Fruit fly (Drosophila melanogaster): ENCODE results near the gene phol.

The phol gene

dm6 chr3L:9455819-9456388 lies at the start of gene phol, which contains the start of gene CG3552:
Gene phol, minus strand, starts transcription at chr3L:9456281.
Gene CG3552, plus strand, starts transcription at chr3L:9456318.
- TF ChIP-seq gl (tag; optimal IDR thresholded peaks at IDR 0.05): no peak
- TF ChIP-seq CG4496 (GFP tag; IDR thresholded peaks at IDR 0.05): 0 out of 3 replicates have a peak, but pooled peaks have one; percentile 19
- TF ChIP-seq CG34367 (tag; optimal IDR thresholded peaks at IDR 0.05): no peak
- TF ChIP-seq CG15710 (tag; optimal IDR thresholded peaks at IDR 0.05): no peak
- TF ChIP-seq CG12605 (GFP tag; IDR thresholded peaks at IDR 0.05): no peak
- no peak for TF ChIP-seq Pif1B (GFP tag; optimal IDR thresholded peaks at IDR 0.05)

DNA sequence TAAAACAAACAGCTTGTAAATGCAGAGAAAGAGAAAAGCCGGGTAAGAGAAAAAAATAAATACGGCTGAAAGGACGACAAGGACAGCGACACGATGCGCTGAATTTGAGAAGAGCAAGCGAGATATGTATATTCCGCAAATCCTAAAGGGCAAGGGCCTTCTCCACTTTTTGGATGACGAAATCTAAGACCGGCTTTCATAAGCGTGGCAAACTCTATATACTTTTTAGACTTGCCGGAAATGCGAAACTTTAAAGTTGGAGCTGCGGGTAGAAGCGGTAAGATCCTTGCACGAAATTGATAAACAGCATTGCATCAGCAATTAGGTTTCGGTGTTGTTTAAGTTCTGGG lies 49.6 kb upstream of the phol start:
- TF ChIP-seq CG34367 (tag; optimal IDR thresholded peaks at IDR 0.05): no peak
- TF ChIP-seq CG8159 (tag; optimal IDR thresholded peaks at IDR 0.05): no peak
- no peak for TF ChIP-seq gl (tag; optimal IDR thresholded peaks at IDR 0.05)
- TF ChIP-seq Pif1A (GFP tag; optimal IDR thresholded peaks at IDR 0.05): no peak
- TF ChIP-seq CG32121 (GFP tag; IDR thresholded peaks at IDR 0.05): no peak
- TF ChIP-seq EcR (GFP tag; optimal IDR thresholded peaks at IDR 0.05): peak; percentile 92
- no peak for TF ChIP-seq D1 (tag; optimal IDR thresholded peaks at IDR 0.05)

DNA sequence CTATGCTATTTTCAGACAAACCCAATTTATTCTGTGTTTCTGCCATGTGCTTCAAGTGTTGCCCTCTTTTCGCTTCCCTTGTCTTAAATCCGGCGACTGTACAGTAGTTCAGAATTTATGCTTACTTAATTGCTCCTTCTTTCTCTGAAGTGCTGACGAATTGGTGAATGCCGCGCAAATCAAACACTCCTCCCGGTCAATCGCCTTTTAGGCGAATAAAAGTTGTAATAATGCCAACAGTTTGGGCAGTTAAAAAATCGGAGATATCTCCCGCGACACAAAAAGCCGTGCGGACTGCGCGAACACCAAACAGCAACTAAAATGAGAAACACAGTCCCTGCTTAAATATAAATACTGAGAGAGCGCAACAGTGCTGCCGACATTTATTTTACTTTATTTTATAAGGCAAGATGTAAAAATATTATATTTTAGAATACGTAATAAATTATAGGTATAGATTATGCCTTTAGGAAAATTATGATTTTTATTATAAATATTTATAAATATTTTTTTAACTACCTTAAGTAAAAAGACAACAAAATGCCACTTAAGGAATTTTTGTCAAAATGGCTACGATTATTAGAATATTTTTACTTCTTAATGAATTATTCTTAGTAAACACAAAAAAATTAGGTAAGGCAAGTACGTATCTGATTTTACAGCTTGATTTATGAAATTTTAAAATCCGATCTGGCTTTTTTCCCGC lies 49.1 kb upstream of the phol start, which contains the start of gene path:
Gene path, minus strand, starts transcription at position 322 of the 706 bp plus-strand sequence.
- TF ChIP-seq Pif1A (GFP tag; optimal IDR thresholded peaks at IDR 0.05): no peak
- no peak for TF ChIP-seq CG8301 (tag; optimal IDR thresholded peaks at IDR 0.05)
- no peak for TF ChIP-seq CG34367 (tag; optimal IDR thresholded peaks at IDR 0.05)
- TF ChIP-seq EcR (GFP tag; optimal IDR thresholded peaks at IDR 0.05): peak; percentile 58
- peak; percentile 55 for TF ChIP-seq CG9948 (tag; optimal IDR thresholded peaks at IDR 0.05)
- TF ChIP-seq CG14655 (GFP tag; optimal IDR thresholded peaks at IDR 0.05): peak; percentile 44
- TF ChIP-seq D1 (tag; optimal IDR thresholded peaks at IDR 0.05): peak; percentile 80
- peak; percentile 1 for TF ChIP-seq Pif1B (GFP tag; optimal IDR thresholded peaks at IDR 0.05)
- no peak for TF ChIP-seq fd96Ca (GFP tag; IDR thresholded peaks at IDR 0.05)
- peak; percentile 19; the same call in 1 of the 2 replicates for TF ChIP-seq Ets98B (GFP tag; IDR thresholded peaks at IDR 0.05)
- peak; percentile 46 for TF ChIP-seq Snoo (tag; optimal IDR thresholded peaks at IDR 0.05)
- peak; percentile 76 for TF ChIP-seq CG8159 (tag; optimal IDR thresholded peaks at IDR 0.05)
- peak; percentile 12; the same call in 1 of the 2 replicates for TF ChIP-seq CG32121 (GFP tag; IDR thresholded peaks at IDR 0.05)
- peak; percentile 12 for TF ChIP-seq CG17806 (tag; optimal IDR thresholded peaks at IDR 0.05)
- TF ChIP-seq CG13204 (GFP tag; optimal IDR thresholded peaks at IDR 0.05): no peak
- peak; percentile 56; the same call in 1 of the 3 replicates for TF ChIP-seq CG4496 (GFP tag; IDR thresholded peaks at IDR 0.05)
- TF ChIP-seq CG15710 (tag; optimal IDR thresholded peaks at IDR 0.05): peak; percentile 45
- no peak for TF ChIP-seq CG10348 (GFP tag; IDR thresholded peaks at IDR 0.05)
- TF ChIP-seq rn (GFP tag; IDR thresholded peaks at IDR 0.05): no peak

DNA sequence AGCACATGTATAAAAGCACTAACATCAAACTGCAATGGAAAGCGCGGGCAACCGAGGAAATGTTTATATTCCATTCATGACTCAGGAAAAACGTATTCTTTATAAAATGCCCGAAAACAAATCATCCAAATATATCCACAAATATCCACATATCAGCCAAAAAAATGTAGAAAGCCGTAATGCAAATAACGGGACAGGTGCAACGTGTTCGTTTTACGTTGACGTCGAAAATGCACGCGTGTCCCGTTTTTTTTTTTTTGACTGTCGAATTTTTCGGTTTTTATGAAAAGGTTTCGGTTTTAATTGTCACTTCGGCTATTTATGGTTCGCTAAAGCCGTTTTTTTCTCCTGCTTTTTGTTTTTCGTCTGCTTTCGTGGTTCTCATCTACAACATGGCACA lies 48.4 kb upstream of the phol start:
- TF ChIP-seq gl (tag; optimal IDR thresholded peaks at IDR 0.05): no peak
- no peak for TF ChIP-seq Snoo (tag; optimal IDR thresholded peaks at IDR 0.05)
- no peak for TF ChIP-seq D1 (tag; optimal IDR thresholded peaks at IDR 0.05)
- TF ChIP-seq Pif1A (GFP tag; optimal IDR thresholded peaks at IDR 0.05): no peak
- no peak for TF ChIP-seq Pif1B (GFP tag; optimal IDR thresholded peaks at IDR 0.05)
- TF ChIP-seq Ets98B (GFP tag; IDR thresholded peaks at IDR 0.05): no peak
- no peak for TF ChIP-seq fd96Ca (GFP tag; IDR thresholded peaks at IDR 0.05)
- TF ChIP-seq CG34367 (tag; optimal IDR thresholded peaks at IDR 0.05): no peak
- no peak for TF ChIP-seq CG10348 (GFP tag; IDR thresholded peaks at IDR 0.05)
- no peak for TF ChIP-seq rn (GFP tag; IDR thresholded peaks at IDR 0.05)
- TF ChIP-seq CG15710 (tag; optimal IDR thresholded peaks at IDR 0.05): no peak
- TF ChIP-seq CG4496 (GFP tag; IDR thresholded peaks at IDR 0.05): no peak
- no peak for TF ChIP-seq CG8301 (tag; optimal IDR thresholded peaks at IDR 0.05)
- TF ChIP-seq CG13204 (GFP tag; optimal IDR thresholded peaks at IDR 0.05): no peak
- no peak for TF ChIP-seq CG14655 (GFP tag; optimal IDR thresholded peaks at IDR 0.05)
- TF ChIP-seq CG9948 (tag; optimal IDR thresholded peaks at IDR 0.05): no peak
- no peak for TF ChIP-seq CG8159 (tag; optimal IDR thresholded peaks at IDR 0.05)
- TF ChIP-seq CG12605 (GFP tag; IDR thresholded peaks at IDR 0.05): no peak

DNA sequence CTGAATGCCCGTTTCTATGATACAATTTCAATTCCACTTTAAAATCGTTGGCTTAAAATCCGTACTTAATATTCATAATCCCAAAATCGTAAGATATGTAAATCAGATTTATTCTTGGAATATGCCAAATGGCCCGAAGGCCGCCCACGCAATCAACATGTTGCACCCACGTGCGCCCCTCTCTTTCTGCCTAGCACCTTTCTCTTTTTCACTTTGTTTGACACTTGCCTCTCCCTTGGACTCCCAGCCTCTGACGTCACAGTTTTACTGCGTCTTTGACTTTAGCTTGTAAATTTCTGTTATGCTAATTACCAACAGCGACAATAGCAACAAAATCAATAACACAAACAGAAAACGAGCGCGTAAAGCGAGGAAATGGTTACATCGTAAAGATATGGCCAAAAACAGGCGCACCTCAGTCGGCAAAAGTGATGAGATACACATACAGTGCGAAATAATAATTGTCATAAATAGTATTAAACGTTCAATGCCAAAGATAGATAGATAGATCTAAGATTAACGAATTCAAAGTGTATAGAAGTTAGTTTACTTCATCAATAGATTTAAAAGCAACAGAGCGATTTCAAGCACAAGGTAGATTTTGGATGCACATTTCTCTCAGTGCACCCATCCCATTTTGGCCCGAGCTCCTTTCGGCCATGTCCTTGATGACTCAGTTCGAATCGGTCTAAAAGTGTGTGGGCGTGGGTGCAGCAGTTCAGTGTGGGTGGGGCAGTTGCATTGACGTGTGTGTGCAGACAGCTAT lies 47.7 kb upstream of the phol start:
- no peak for TF ChIP-seq EcR (GFP tag; optimal IDR thresholded peaks at IDR 0.05)
- peak; percentile 38 for TF ChIP-seq CG9948 (tag; optimal IDR thresholded peaks at IDR 0.05)
- no peak for TF ChIP-seq Snoo (tag; optimal IDR thresholded peaks at IDR 0.05)
- no peak for TF ChIP-seq rn (GFP tag; IDR thresholded peaks at IDR 0.05)
- TF ChIP-seq CG4496 (GFP tag; IDR thresholded peaks at IDR 0.05): 0 out of 3 replicates have a peak, but pooled peaks have one; percentile 9
- TF ChIP-seq Pif1B (GFP tag; optimal IDR thresholded peaks at IDR 0.05): peak; percentile 8
- peak; percentile 7 for TF ChIP-seq Pif1A (GFP tag; optimal IDR thresholded peaks at IDR 0.05)
- peak; percentile 39 for TF ChIP-seq CG17806 (tag; optimal IDR thresholded peaks at IDR 0.05)
- peak; percentile 31 for TF ChIP-seq CG8301 (tag; optimal IDR thresholded peaks at IDR 0.05)
- TF ChIP-seq CG15710 (tag; optimal IDR thresholded peaks at IDR 0.05): no peak
- no peak for TF ChIP-seq CG13204 (GFP tag; optimal IDR thresholded peaks at IDR 0.05)
- TF ChIP-seq CG32121 (GFP tag; IDR thresholded peaks at IDR 0.05): 0 out of 2 replicates have a peak, but pooled peaks have one; percentile 21
- TF ChIP-seq CG34367 (tag; optimal IDR thresholded peaks at IDR 0.05): no peak
- no peak for TF ChIP-seq CG14655 (GFP tag; optimal IDR thresholded peaks at IDR 0.05)

All from whole organism, pupa.